Fruit fly (Drosophila melanogaster) whole organism, embryonic: ENCODE results near the gene Rdl.
A peak's percentile ranks its signal among the peaks of the same experiment; 100 is the strongest.

Experiments
- CG1024 ChIP-seq: fragments of 200-800 bp; sonication (Bioruptor generic); IDR thresholded peaks from 2 replicates; pipeline ENCODE4 v1.3.6; 2022; ENCODE audit warnings: missing biosample characterization, missing genetic modification characterization
- CG10274 ChIP-seq: fragments of 200-800 bp; sonication (Bioruptor generic); optimal IDR thresholded peaks from 3 replicates; lab custom pipeline; 2017; ENCODE audit warnings: missing biosample characterization, mild to moderate bottlenecking, missing genetic modification characterization
- CG10366 ChIP-seq: fragments of 200-800 bp; sonication (Bioruptor generic); IDR thresholded peaks from 2 replicates; pipeline ENCODE4 v1.3.6; 2022; ENCODE audit warnings: missing biosample characterization, missing genetic modification characterization
- CG11085 ChIP-seq: fragments of 200-800 bp; sonication (Bioruptor generic); IDR thresholded peaks from 2 replicates; pipeline ENCODE4 v1.3.6; 2022; ENCODE audit warnings: missing biosample characterization, missing genetic modification characterization
- CG11398 ChIP-seq: fragments of 200-800 bp; sonication (Bioruptor generic); optimal IDR thresholded peaks from 2 replicates; lab custom pipeline; 2016; ENCODE audit warnings: missing biosample characterization, missing genetic modification characterization
- CG11504 ChIP-seq: fragments of 200-800 bp; sonication (Bioruptor generic); optimal IDR thresholded peaks from 3 replicates; lab custom pipeline; 2019; ENCODE audit warnings: missing biosample characterization, mild to moderate bottlenecking, missing genetic modification characterization, moderate library complexity
- CG12769 ChIP-seq: fragments of 200-800 bp; sonication (Bioruptor generic); optimal IDR thresholded peaks from 2 replicates; lab custom pipeline; 2019; ENCODE audit warnings: missing biosample characterization, mild to moderate bottlenecking, missing genetic modification characterization, moderate library complexity
- CG14014 ChIP-seq: fragments of 200-800 bp; sonication (Bioruptor generic); IDR thresholded peaks from 2 replicates; pipeline ENCODE4 v1.3.6; 2022; ENCODE audit warnings: missing biosample characterization, missing genetic modification characterization
- CG14441 ChIP-seq: fragments of 200-800 bp; sonication (Bioruptor generic); IDR thresholded peaks from 2 replicates; pipeline ENCODE4 v1.3.6; 2022; ENCODE audit warnings: missing biosample characterization, missing genetic modification characterization
- CG14860 ChIP-seq: fragments of 200-800 bp; sonication (Bioruptor generic); IDR thresholded peaks from 3 replicates; pipeline ENCODE4 v1.3.6; 2022; ENCODE audit warnings: missing biosample characterization, missing genetic modification characterization; ENCODE audit not compliant: partially characterized antibody
- CG16779 ChIP-seq: fragments of 200-800 bp; sonication (Bioruptor generic); IDR thresholded peaks from 2 replicates; pipeline ENCODE4 v1.3.6; 2022; ENCODE audit warnings: missing biosample characterization, missing genetic modification characterization
- CG2712 ChIP-seq: fragments of 200-800 bp; optimal IDR thresholded peaks from 3 replicates; lab custom pipeline; 2019; ENCODE audit warnings: missing biosample characterization, mild to moderate bottlenecking, missing genetic modification characterization, moderate library complexity
- CG30431 ChIP-seq: fragments of 200-800 bp; sonication (Bioruptor generic); optimal IDR thresholded peaks from 2 replicates; lab custom pipeline; 2017; ENCODE audit warnings: missing biosample characterization, missing genetic modification characterization
- CG4360 ChIP-seq: fragments of 200-800 bp; sonication (Bioruptor generic); IDR thresholded peaks from 2 replicates; pipeline ENCODE4 v1.3.6; 2022; ENCODE audit warnings: missing biosample characterization, missing genetic modification characterization
- CG4404 ChIP-seq: fragments of 200-800 bp; sonication (Bioruptor generic); IDR thresholded peaks from 2 replicates; pipeline ENCODE4 v1.3.6; 2022; ENCODE audit warnings: missing biosample characterization, missing genetic modification characterization
- CG4617 ChIP-seq: fragments of 200-800 bp; sonication (Bioruptor generic); optimal IDR thresholded peaks from 3 replicates; lab custom pipeline; 2016; ENCODE audit warnings: missing biosample characterization, missing genetic modification characterization, borderline replicate concordance
- CG6765 ChIP-seq: fragments of 200-800 bp; sonication (Bioruptor generic); optimal IDR thresholded peaks from 3 replicates; lab custom pipeline; 2017; ENCODE audit warnings: missing biosample characterization, mild to moderate bottlenecking, missing genetic modification characterization
- CG9817 ChIP-seq: fragments of 200-800 bp; sonication (Bioruptor generic); optimal IDR thresholded peaks from 2 replicates; lab custom pipeline; 2018; ENCODE audit warnings: missing biosample characterization, mild to moderate bottlenecking, missing genetic modification characterization, moderate library complexity
- CG9876 ChIP-seq: fragments of 200-800 bp; sonication (Bioruptor generic); optimal IDR thresholded peaks from 2 replicates; lab custom pipeline; 2016; ENCODE audit warnings: missing biosample characterization, missing genetic modification characterization
- Camta ChIP-seq: fragments of 200-800 bp; sonication (Bioruptor generic); optimal IDR thresholded peaks from 2 replicates; lab custom pipeline; 2016; ENCODE audit warnings: missing biosample characterization, missing genetic modification characterization
- CoRest ChIP-seq: fragments of 200-800 bp; sonication (Bioruptor generic); optimal IDR thresholded peaks from 3 replicates; lab custom pipeline; 2018; ENCODE audit warnings: missing biosample characterization, mild to moderate bottlenecking, missing genetic modification characterization, moderate library complexity
- D ChIP-seq, 2 experiments: fragments of 200-800 bp in 1 of 2; fragments of >200 bp in 1 of 2; sonication (Bioruptor generic) in 1 of 2; optimal IDR thresholded peaks; 2 replicates in 1 of 2; 3 replicates in 1 of 2; lab custom pipeline; 2017; ENCODE audit warnings: mild to moderate bottlenecking in 1 of 2, missing biosample characterization in 1 of 2, missing genetic modification characterization in 1 of 2, missing genetic modification reagents in 1 of 2
- D19A ChIP-seq: fragments of 200-800 bp; optimal IDR thresholded peaks from 3 replicates; lab custom pipeline; 2019; ENCODE audit warnings: missing biosample characterization, mild to moderate bottlenecking, missing genetic modification characterization, moderate library complexity
- Dad ChIP-seq: fragments of 200-800 bp; sonication (Bioruptor generic); optimal IDR thresholded peaks from 3 replicates; lab custom pipeline; 2016; ENCODE audit warnings: missing biosample characterization, missing genetic modification characterization
- Eip74EF ChIP-seq, 2 experiments: fragments of 200-800 bp in 1 of 2; fragments of >200 bp in 1 of 2; sonication (Bioruptor generic) in 1 of 2; optimal IDR thresholded peaks; 2 replicates each; lab custom pipeline; 2017 to 2019; ENCODE audit warnings: missing biosample characterization in 2 of 2, missing genetic modification characterization in 2 of 2, mild to moderate bottlenecking in 1 of 2, moderate library complexity in 1 of 2
- Gug ChIP-seq: fragments of 200-800 bp; sonication (Bioruptor generic); IDR thresholded peaks from 4 replicates; pipeline ENCODE4 v1.3.6; 2022; ENCODE audit warnings: missing biosample characterization, missing genetic modification characterization
- Hmx ChIP-seq: fragments of 200-800 bp; sonication (Bioruptor generic); optimal IDR thresholded peaks from 2 replicates; lab custom pipeline; 2016; ENCODE audit warnings: missing biosample characterization, missing genetic modification characterization
- Neu2 ChIP-seq: fragments of 200-800 bp; sonication (Bioruptor generic); optimal IDR thresholded peaks from 3 replicates; lab custom pipeline; 2016; ENCODE audit warnings: missing biosample characterization, missing genetic modification characterization, borderline replicate concordance
- Nf-YB ChIP-seq: fragments of 200-800 bp; sonication (Bioruptor generic); optimal IDR thresholded peaks from 3 replicates; lab custom pipeline; 2019; ENCODE audit warnings: missing biosample characterization, mild to moderate bottlenecking, missing genetic modification characterization, moderate library complexity
- Sry-β ChIP-seq: fragments of 200-800 bp; sonication (Bioruptor generic); optimal IDR thresholded peaks from 2 replicates; lab custom pipeline; 2018; ENCODE audit warnings: missing biosample characterization, mild to moderate bottlenecking, missing genetic modification characterization, moderate library complexity
- Stat92E ChIP-seq, 3 experiments: fragments of >200 bp in 2 of 3; fragments of 200-800 bp in 1 of 3; sonication (Bioruptor generic) in 1 of 3; optimal IDR thresholded peaks; 2 replicates each; lab custom pipeline; 2017 to 2019; ENCODE audit warnings: missing biosample characterization in 3 of 3, missing genetic modification characterization in 3 of 3, mild to moderate bottlenecking in 1 of 3, moderate library complexity in 1 of 3
- chinmo ChIP-seq: fragments of 200-800 bp; sonication (Bioruptor generic); IDR thresholded peaks from 4 replicates; pipeline ENCODE4 v1.3.6; 2022; ENCODE audit warnings: missing biosample characterization, missing genetic modification characterization; ENCODE audit not compliant: partially characterized antibody
- dati ChIP-seq: fragments of 200-800 bp; sonication (Bioruptor generic); IDR thresholded peaks from 2 replicates; pipeline ENCODE4 v1.3.6; 2022; ENCODE audit warnings: missing biosample characterization, missing genetic modification characterization
- grn ChIP-seq: fragments of 200-800 bp; sonication (Bioruptor generic); optimal IDR thresholded peaks from 3 replicates; lab custom pipeline; 2017; ENCODE audit warnings: missing biosample characterization, missing genetic modification characterization
- gt ChIP-seq: fragments of 200-800 bp; sonication (Bioruptor generic); IDR thresholded peaks from 2 replicates; pipeline ENCODE4 v1.3.6; 2022; ENCODE audit warnings: missing biosample characterization, missing genetic modification characterization
- hb ChIP-seq: fragments of 200-800 bp; sonication (Bioruptor generic); IDR thresholded peaks from 3 replicates; pipeline ENCODE4 v1.3.6; 2022; ENCODE audit warnings: missing biosample characterization, missing genetic modification characterization; ENCODE audit not compliant: partially characterized antibody
- hth ChIP-seq: fragments of >200 bp; optimal IDR thresholded peaks from 2 replicates; lab custom pipeline; 2017; ENCODE audit warnings: inconsistent platforms
- lmd ChIP-seq: fragments of 200-800 bp; sonication (Bioruptor generic); IDR thresholded peaks from 2 replicates; pipeline ENCODE4 v1.3.6; 2022; ENCODE audit warnings: missing biosample characterization, missing genetic modification characterization
- lov ChIP-seq, 2 experiments: fragments of 200-800 bp in 1 of 2; fragments of >200 bp in 1 of 2; sonication (Bioruptor generic) in 1 of 2; IDR thresholded peaks in 1 of 2; optimal IDR thresholded peaks in 1 of 2; 2 replicates in 1 of 2; 3 replicates in 1 of 2; pipeline versions ENCODE4 v1.3.6 to Lab custom; 2017 to 2022; ENCODE audit warnings: missing biosample characterization in 1 of 2, missing genetic modification characterization in 1 of 2
- repo ChIP-seq: fragments of 200-800 bp; sonication (Bioruptor generic); optimal IDR thresholded peaks from 2 replicates; lab custom pipeline; 2016; ENCODE audit warnings: missing biosample characterization, missing genetic modification characterization
- row ChIP-seq: fragments of 200-800 bp; sonication (Bioruptor generic); IDR thresholded peaks from 3 replicates; pipeline ENCODE4 v1.3.6; 2022; ENCODE audit warnings: missing biosample characterization, missing genetic modification characterization
- sd ChIP-seq: fragments of 200-800 bp; sonication (Bioruptor generic); optimal IDR thresholded peaks from 3 replicates; lab custom pipeline; 2018; ENCODE audit warnings: missing biosample characterization, mild to moderate bottlenecking, missing genetic modification characterization, moderate library complexity
- sima ChIP-seq: fragments of 200-800 bp; sonication (Bioruptor generic); optimal IDR thresholded peaks from 2 replicates; lab custom pipeline; 2016; ENCODE audit warnings: missing biosample characterization, missing genetic modification characterization
- sr ChIP-seq: fragments of 200-800 bp; sonication (Bioruptor generic); IDR thresholded peaks from 3 replicates; pipeline ENCODE4 v1.3.6; 2022; ENCODE audit warnings: missing biosample characterization, missing genetic modification characterization
- ttk ChIP-seq: fragments of 200-800 bp; sonication (Bioruptor generic); IDR thresholded peaks from 2 replicates; pipeline ENCODE4 v2.1.2; 2022; ENCODE audit warnings: missing biosample characterization, missing genetic modification characterization
- usp ChIP-seq: fragments of >200 bp; optimal IDR thresholded peaks from 2 replicates; lab custom pipeline; 2017; ENCODE audit warnings: missing biosample characterization, missing genetic modification characterization
- wdn ChIP-seq: fragments of 200-800 bp; sonication (Bioruptor generic); IDR thresholded peaks from 2 replicates; pipeline ENCODE4 v1.3.6; 2022; ENCODE audit warnings: missing biosample characterization, missing genetic modification characterization
- yki ChIP-seq: fragments of >200 bp; optimal IDR thresholded peaks from 3 replicates; lab custom pipeline; 2018

Gene Rdl

dm6 chr3L:9126888-9127689 is 54.9 kb downstream of the Rdl start (continued):
- TF ChIP-seq ttk (GFP tag; lab: Robert Waterston, UW) (no peak), repo (GFP tag; lab: Kevin White, UChicago) (no peak), CG4404 (GFP tag; lab: Robert Waterston, UW) (no peak), gt (GFP tag; lab: Robert Waterston, UW) (no peak), CG4360 (GFP tag; lab: Robert Waterston, UW) (peak; percentile 19; the same call in 1 of the 2 replicates), D (optimal IDR thresholded peaks at IDR 0.05; lab: Kevin White, UChicago) (no peak), D (GFP tag; optimal IDR thresholded peaks at IDR 0.05; lab: Kevin White, UChicago) (no peak), Dad (no peak), sr (GFP tag; lab: Robert Waterston, UW) (peak; percentile 99), yki (lab: Kevin White, UChicago) (peak; percentile 44), CG6765 (GFP tag; lab: Kevin White, UChicago) (peak; percentile 53), CG2712 (peak; percentile 60), CG11398 (GFP tag; lab: Kevin White, UChicago) (no peak), grn (GFP tag; lab: Kevin White, UChicago) (no peak), CG16779 (GFP tag; lab: Robert Waterston, UW) (no peak), CG11085 (GFP tag; lab: Robert Waterston, UW) (no peak), CG10274 (GFP tag; lab: Kevin White, UChicago) (peak; percentile 37), D19A (peak; percentile 52), Hmx (GFP tag; lab: Kevin White, UChicago) (peak; percentile 43), Eip74EF (GFP tag; optimal IDR thresholded peaks at IDR 0.05; lab: Kevin White, UChicago) (peak in 1 of 2 experiments; percentile 45), CG14441 (GFP tag; lab: Robert Waterston, UW) (peak; percentile 49), usp (no peak), chinmo (GFP tag; lab: Robert Waterston, UW) (no peak), CG11504 (tag; lab: Kevin White, UChicago) (peak; percentile 97), Nf-YB (no peak), Gug (GFP tag; lab: Robert Waterston, UW) (peak; percentile 44; the same call in 2 of the 4 replicates), lov (optimal IDR thresholded peaks at IDR 0.05; lab: Kevin White, UChicago) (no peak), lov (GFP tag; IDR thresholded peaks at IDR 0.05; lab: Robert Waterston, UW) (no peak), lmd (GFP tag; lab: Robert Waterston, UW) (peak; percentile 67), CG1024 (no peak), CG12769 (tag; lab: Kevin White, UChicago) (peak; percentile 53), Camta (GFP tag; lab: Kevin White, UChicago) (peak; percentile 34), row (peak; percentile 58), CoRest (tag; lab: Kevin White, UChicago) (peak; percentile 57), CG9817 (tag; lab: Kevin White, UChicago) (peak; percentile 51), Stat92E (GFP tag; optimal IDR thresholded peaks at IDR 0.05; lab: Kevin White, UChicago) (no peak), CG9876 (GFP tag; lab: Kevin White, UChicago) (no peak), sd (tag; lab: Kevin White, UChicago) (peak; percentile 45), sima (no peak), hb (no peak), wdn (GFP tag; lab: Robert Waterston, UW) (no peak), CG14860 (no peak), dati (GFP tag; lab: Robert Waterston, UW) (no peak), CG4617 (GFP tag; lab: Kevin White, UChicago) (no peak), CG30431 (GFP tag; lab: Kevin White, UChicago) (no peak), Sry-β (no peak), Neu2 (GFP tag; lab: Kevin White, UChicago) (no peak), hth (no peak), CG14014 (GFP tag; lab: Robert Waterston, UW) (no peak), CG10366 (GFP tag; lab: Robert Waterston, UW) (no peak)
